Worm (Caenorhabditis elegans) whole organism, L2 larva: ENCODE measurements around the gene C17B7.10.

ENCODE experiments used
- C34F6.9 ChIP-seq: fragments of 150-350 bp; optimal IDR thresholded peaks from 2 replicates; lab custom pipeline; 2014; ENCODE audit warnings: missing biosample characterization, missing genetic modification characterization
- R02D3.7 ChIP-seq: fragments of 150-350 bp; optimal IDR thresholded peaks from 2 replicates; lab custom pipeline; 2014; ENCODE audit warnings: missing biosample characterization, missing genetic modification characterization
- Y55F3AM.14 ChIP-seq: fragments of 200-800 bp; sonication (Bioruptor generic); optimal IDR thresholded peaks from 2 replicates; lab custom pipeline; 2018; ENCODE audit warnings: mild to moderate bottlenecking, missing genetic modification characterization, missing compliant biosample characterization
- ama-1 ChIP-seq: fragments of 150-350 bp; optimal IDR thresholded peaks from 2 replicates; lab custom pipeline; 2018; ENCODE audit warnings: inconsistent platforms
- blmp-1 ChIP-seq: sonication (generic microtip); optimal IDR thresholded peaks from 2 replicates; lab custom pipeline; 2017; ENCODE audit warnings: missing genetic modification characterization, mild to moderate bottlenecking, missing compliant biosample characterization, antibody characterized with exemption, moderate library complexity; ENCODE audit not compliant: insufficient read depth
- ceh-16 ChIP-seq: fragments of 150-350 bp; optimal IDR thresholded peaks from 2 replicates; lab custom pipeline; 2014; ENCODE audit warnings: missing biosample characterization, missing genetic modification characterization
- crh-2 ChIP-seq: sonication (generic microtip); optimal IDR thresholded peaks from 2 replicates; lab custom pipeline; 2017; ENCODE audit warnings: missing biosample characterization, missing genetic modification characterization
- dmd-4 ChIP-seq: sonication (generic microtip); optimal IDR thresholded peaks from 2 replicates; lab custom pipeline; 2017; ENCODE audit warnings: missing biosample characterization, missing genetic modification characterization
- egl-27 ChIP-seq: sonication (generic microtip); optimal IDR thresholded peaks from 3 replicates; lab custom pipeline; 2017; ENCODE audit warnings: missing biosample characterization, missing genetic modification reagents, missing genetic modification characterization
- elt-3 ChIP-seq: sonication (generic microtip); optimal IDR thresholded peaks from 2 replicates; lab custom pipeline; 2017; ENCODE audit warnings: missing biosample characterization, missing genetic modification characterization
- fos-1 ChIP-seq: fragments of 150-350 bp; optimal IDR thresholded peaks from 2 replicates; lab custom pipeline; 2014; ENCODE audit warnings: missing biosample characterization, missing genetic modification characterization
- gmeb-1 ChIP-seq: fragments of 150-350 bp; optimal IDR thresholded peaks from 2 replicates; lab custom pipeline; 2014; ENCODE audit warnings: missing biosample characterization, missing genetic modification characterization
- lin-13 ChIP-seq: fragments of 150-350 bp; optimal IDR thresholded peaks from 2 replicates; lab custom pipeline; 2014; ENCODE audit warnings: missing biosample characterization, missing genetic modification reagents, missing genetic modification characterization
- lin-39 ChIP-seq: fragments of 150-350 bp; optimal IDR thresholded peaks from 2 replicates; lab custom pipeline; 2014; ENCODE audit warnings: missing biosample characterization, missing genetic modification reagents, missing genetic modification characterization
- mbf-1 ChIP-seq: sonication (generic microtip); optimal IDR thresholded peaks from 2 replicates; lab custom pipeline; 2017; ENCODE audit warnings: missing biosample characterization, missing genetic modification characterization
- mdl-1 ChIP-seq, 2 experiments: fragments of 150-350 bp in 1 of 2; sonication (generic microtip) in 1 of 2; optimal IDR thresholded peaks; 2 replicates each; lab custom pipeline; 2017; ENCODE audit warnings: missing biosample characterization in 2 of 2, missing genetic modification characterization in 2 of 2
- nhr-10 ChIP-seq: sonication (generic microtip); optimal IDR thresholded peaks from 2 replicates; lab custom pipeline; 2017; ENCODE audit warnings: missing biosample characterization, missing genetic modification characterization
- nhr-12 ChIP-seq: fragments of 150-350 bp; optimal IDR thresholded peaks from 2 replicates; lab custom pipeline; 2014; ENCODE audit warnings: missing biosample characterization, missing genetic modification characterization
- nhr-129 ChIP-seq: fragments of 150-350 bp; optimal IDR thresholded peaks from 2 replicates; lab custom pipeline; 2014; ENCODE audit warnings: missing biosample characterization, missing genetic modification characterization
- nhr-21 ChIP-seq: fragments of 150-350 bp; optimal IDR thresholded peaks from 2 replicates; lab custom pipeline; 2014; ENCODE audit warnings: missing biosample characterization, missing genetic modification characterization
- nhr-23 ChIP-seq: fragments of 150-350 bp; optimal IDR thresholded peaks from 2 replicates; lab custom pipeline; 2014; ENCODE audit warnings: missing biosample characterization, missing genetic modification reagents, missing genetic modification characterization
- nhr-25 ChIP-seq: fragments of 150-350 bp; sonication (generic microtip); optimal IDR thresholded peaks from 3 replicates; lab custom pipeline; 2014; ENCODE audit warnings: missing biosample characterization, missing genetic modification characterization
- nhr-6 ChIP-seq: fragments of 150-350 bp; optimal IDR thresholded peaks from 2 replicates; lab custom pipeline; 2014; ENCODE audit warnings: missing biosample characterization, missing genetic modification characterization
- peb-1 ChIP-seq: fragments of 150-350 bp; optimal IDR thresholded peaks from 2 replicates; lab custom pipeline; 2014; ENCODE audit warnings: missing biosample characterization, missing genetic modification characterization
- sem-4 ChIP-seq: fragments of 150-350 bp; optimal IDR thresholded peaks from 2 replicates; lab custom pipeline; 2014; ENCODE audit warnings: missing biosample characterization, missing genetic modification reagents, missing genetic modification characterization
- skn-1 ChIP-seq: sonication (generic microtip); optimal IDR thresholded peaks from 2 replicates; lab custom pipeline; 2017; ENCODE audit warnings: missing biosample characterization, missing genetic modification characterization
- sma-3 ChIP-seq: sonication (generic microtip); optimal IDR thresholded peaks from 2 replicates; lab custom pipeline; 2016; ENCODE audit warnings: missing genetic modification reagents, missing genetic modification characterization, missing compliant biosample characterization
- snpc-4 ChIP-seq: fragments of 150-350 bp; optimal IDR thresholded peaks from 2 replicates; lab custom pipeline; 2014; ENCODE audit warnings: missing biosample characterization, missing genetic modification characterization
- unc-39 ChIP-seq: fragments of 150-350 bp; optimal IDR thresholded peaks from 2 replicates; lab custom pipeline; 2014; ENCODE audit warnings: missing biosample characterization, missing genetic modification characterization
- unc-55 ChIP-seq: fragments of 150-350 bp; sonication (generic microtip); optimal IDR thresholded peaks from 3 replicates; lab custom pipeline; 2014; ENCODE audit warnings: missing biosample characterization, missing genetic modification reagents, missing genetic modification characterization
- unc-62 ChIP-seq: fragments of 150-350 bp; optimal IDR thresholded peaks from 2 replicates; lab custom pipeline; 2014; ENCODE audit warnings: missing biosample characterization, missing genetic modification reagents, missing genetic modification characterization
- zag-1 ChIP-seq: fragments of 150-350 bp; optimal IDR thresholded peaks from 2 replicates; lab custom pipeline; 2014; ENCODE audit warnings: missing biosample characterization, missing genetic modification characterization
- ztf-1 ChIP-seq: fragments of 200-800 bp; sonication (Bioruptor generic); conservative IDR thresholded peaks from 2 replicates; pipeline ENCODE4 v1.3.6; 2022; ENCODE audit warnings: missing genetic modification characterization, missing compliant biosample characterization
- ztf-11 ChIP-seq: sonication (generic microtip); optimal IDR thresholded peaks from 2 replicates; lab custom pipeline; 2017; ENCODE audit warnings: missing biosample characterization, missing genetic modification characterization
- ztf-4 ChIP-seq: fragments of 150-350 bp; optimal IDR thresholded peaks from 2 replicates; lab custom pipeline; 2014; ENCODE audit warnings: missing biosample characterization, missing genetic modification characterization

Gene C17B7.10

ce11 chrV:3339009-3339408 lies 2.8 kb downstream of the C17B7.10 start, which contains the start of gene C17B7.4:
C17B7.4 (plus strand) TSS chrV:3339309.
- no peak for TF ChIP-seq ztf-11 (tag; lab: Kevin White, UChicago)

ce11 chrV:3333334-3333733 lies 8.5 kb downstream of the C17B7.10 start, which contains the start of gene C17B7.5:
C17B7.5 (plus strand) TSS chrV:3333634.
- TF ChIP-seq mbf-1 (no peak), ztf-11 (tag; lab: Kevin White, UChicago) (no peak), nhr-23 (tag; lab: Kevin White, UChicago) (no peak), snpc-4 (tag; lab: Kevin White, UChicago) (no peak), zag-1 (tag; lab: Kevin White, UChicago) (no peak), sem-4 (tag; lab: Kevin White, UChicago) (no peak), elt-3 (tag; lab: Kevin White, UChicago) (no peak), sma-3 (GFP tag; lab: Kevin White, UChicago) (no peak), unc-55 (GFP tag; lab: Kevin White, UChicago) (no peak), lin-13 (GFP tag; lab: Kevin White, UChicago) (no peak), C34F6.9 (tag; lab: Kevin White, UChicago) (no peak), crh-2 (tag; lab: Kevin White, UChicago) (no peak), lin-39 (no peak), ama-1 (lab: Kevin White, UChicago) (no peak), nhr-129 (tag; lab: Kevin White, UChicago) (no peak)

ce11 chrV:3332023-3332422 lies 9.8 kb downstream of the C17B7.10 start, which contains the start of gene C17B7.9:
C17B7.9 (minus strand) TSS chrV:3332123.
- TF ChIP-seq unc-39 (tag; lab: Kevin White, UChicago) (no peak), blmp-1 (no peak), nhr-12 (tag; lab: Kevin White, UChicago) (no peak), mbf-1 (no peak), nhr-21 (tag; lab: Kevin White, UChicago) (no peak), unc-62 (GFP tag; lab: Kevin White, UChicago) (no peak), lin-13 (GFP tag; lab: Kevin White, UChicago) (no peak)

ce11 chrV:3324178-3324577 lies 17.6 kb downstream of the C17B7.10 start, which contains the start of gene C17B7.8:
C17B7.8 (minus strand) TSS chrV:3324278.
- TF ChIP-seq C34F6.9 (tag; lab: Kevin White, UChicago) (no peak), nhr-10 (no peak), nhr-25 (tag; lab: Kevin White, UChicago) (no peak), blmp-1 (no peak), dmd-4 (tag; lab: Kevin White, UChicago) (no peak), ztf-4 (tag; lab: Kevin White, UChicago) (no peak), Y55F3AM.14 (GFP tag; lab: Kevin White, UChicago) (no peak), elt-3 (tag; lab: Kevin White, UChicago) (no peak), skn-1 (no peak), nhr-21 (tag; lab: Kevin White, UChicago) (no peak), peb-1 (tag; lab: Kevin White, UChicago) (no peak), ztf-1 (GFP tag; lab: Robert Waterston, UW) (no peak)

ce11 chrV:3320432-3320831 lies 21.4 kb downstream of the C17B7.10 start, which contains the start of gene C17B7.14:
C17B7.14 (minus strand) TSS chrV:3320532.
- no peak for TF ChIP-seq egl-27 (tag; lab: Kevin White, UChicago)
- TF ChIP-seq Y55F3AM.14 (GFP tag; lab: Kevin White, UChicago) = no peak
- no peak for TF ChIP-seq crh-2 (tag; lab: Kevin White, UChicago)
- no peak for TF ChIP-seq nhr-12 (tag; lab: Kevin White, UChicago)
- TF ChIP-seq ceh-16 (tag; lab: Kevin White, UChicago) = no peak
- TF ChIP-seq nhr-6 (tag; lab: Kevin White, UChicago) = no peak
- TF ChIP-seq nhr-21 (tag; lab: Kevin White, UChicago) = no peak
- TF ChIP-seq R02D3.7 (tag; lab: Kevin White, UChicago) = no peak
- TF ChIP-seq lin-39 = no peak
- TF ChIP-seq mdl-1 (tag; optimal IDR thresholded peaks at IDR 0.05; lab: Kevin White, UChicago) = no peak
- no peak for TF ChIP-seq fos-1 (tag; lab: Kevin White, UChicago)
- TF ChIP-seq skn-1 = no peak
- no peak for TF ChIP-seq gmeb-1 (tag; lab: Kevin White, UChicago)
- no peak for TF ChIP-seq unc-55 (GFP tag; lab: Kevin White, UChicago)
- no peak for TF ChIP-seq unc-62 (GFP tag; lab: Kevin White, UChicago)
